Worm (Caenorhabditis elegans) whole organism, L3 larva: Measurements from ENCODE around the gene cyc-2.1.

Experiments used
- aly-2 ChIP-seq: fragments of 150-350 bp; optimal IDR thresholded peaks from 2 replicates; lab custom pipeline; 2014; ENCODE audit warnings: missing biosample characterization, missing genetic modification characterization
- ama-1 ChIP-seq: fragments of 150-350 bp; optimal IDR thresholded peaks from 2 replicates; lab custom pipeline; 2018
- egl-27 ChIP-seq: sonication (generic microtip); optimal IDR thresholded peaks from 4 replicates; lab custom pipeline; 2017; ENCODE audit warnings: missing biosample characterization, missing genetic modification reagents, missing genetic modification characterization
- eor-1 ChIP-seq, 2 experiments: fragments of 150-350 bp; optimal IDR thresholded peaks; 2 replicates each; lab custom pipeline; 2014 to 2018; ENCODE audit warnings: missing biosample characterization in 2 of 2, missing genetic modification characterization in 2 of 2
- hmg-11 ChIP-seq: sonication (generic microtip); optimal IDR thresholded peaks from 2 replicates; lab custom pipeline; 2016; ENCODE audit warnings: missing genetic modification characterization, missing compliant biosample characterization
- lin-39 ChIP-seq: fragments of 150-350 bp; optimal IDR thresholded peaks from 2 replicates; lab custom pipeline; 2018; ENCODE audit warnings: missing biosample characterization, missing genetic modification reagents, missing genetic modification characterization
- nhr-12 ChIP-seq: fragments of 150-350 bp; optimal IDR thresholded peaks from 2 replicates; lab custom pipeline; 2014; ENCODE audit warnings: missing biosample characterization, missing genetic modification characterization
- nhr-28 ChIP-seq: fragments of 150-350 bp; optimal IDR thresholded peaks from 2 replicates; lab custom pipeline; 2014; ENCODE audit warnings: missing biosample characterization, missing genetic modification characterization
- nhr-76 ChIP-seq: fragments of 150-350 bp; sonication (generic microtip); optimal IDR thresholded peaks from 5 replicates; lab custom pipeline; 2014; ENCODE audit warnings: missing biosample characterization, missing genetic modification characterization
- pha-4 ChIP-seq: fragments of 150-350 bp; optimal IDR thresholded peaks from 2 replicates; lab custom pipeline; 2014; ENCODE audit warnings: missing biosample characterization, missing genetic modification reagents, missing genetic modification characterization
- snpc-4 ChIP-seq: fragments of 150-350 bp; optimal IDR thresholded peaks from 2 replicates; lab custom pipeline; 2014; ENCODE audit warnings: missing biosample characterization, missing genetic modification characterization
- tbx-2 ChIP-seq: sonication (generic microtip); optimal IDR thresholded peaks from 2 replicates; lab custom pipeline; 2016; ENCODE audit warnings: mild to moderate bottlenecking, missing genetic modification characterization, missing compliant biosample characterization

DNA sequence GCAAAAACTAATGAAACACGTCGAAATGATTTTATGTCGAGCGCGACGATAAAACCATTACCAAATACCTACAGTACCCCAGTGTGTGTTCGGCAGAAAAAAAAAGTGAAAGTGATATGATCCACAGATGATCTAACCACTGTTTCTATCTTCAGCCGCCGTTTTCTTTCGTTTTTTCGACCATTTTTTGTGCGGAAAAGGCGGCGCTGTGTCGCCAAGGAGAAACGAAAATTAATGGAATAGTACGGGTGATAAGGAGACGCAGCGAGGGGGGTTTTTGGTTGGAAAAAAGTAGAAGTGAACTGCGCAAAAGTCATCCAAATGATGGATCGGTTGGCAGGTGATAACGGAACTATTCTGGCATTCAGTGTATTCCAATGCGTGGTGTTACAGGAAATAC, 46.3 kb upstream of the cyc-2.1 start:
- TF ChIP-seq egl-27 (tag; lab: Kevin White, UChicago) = no peak
- no peak for TF ChIP-seq pha-4 (tag; lab: Kevin White, UChicago)
- no peak for TF ChIP-seq eor-1 (tag; optimal IDR thresholded peaks at IDR 0.05; lab: Kevin White, UChicago)
- no peak for TF ChIP-seq ama-1 (lab: Kevin White, UChicago)
- no peak for TF ChIP-seq snpc-4 (tag; lab: Kevin White, UChicago)
- no peak for TF ChIP-seq nhr-12 (tag; lab: Kevin White, UChicago)
- no peak for TF ChIP-seq tbx-2 (tag; lab: Kevin White, UChicago)
- TF ChIP-seq aly-2 = no peak
- no peak for TF ChIP-seq nhr-76 (tag; lab: Kevin White, UChicago)
- TF ChIP-seq nhr-28 (tag; lab: Kevin White, UChicago) = no peak
- no peak for TF ChIP-seq lin-39 (tag; lab: Kevin White, UChicago)
- TF ChIP-seq hmg-11 (tag; lab: Kevin White, UChicago) = no peak
